Worm (Caenorhabditis elegans) whole organism, mixed stage, embryonic: ENCODE measurements around the gene C53A3.3.

ENCODE experiments used
- M03D4.4 ChIP-seq: sonication (generic microtip); optimal IDR thresholded peaks from 2 replicates; lab custom pipeline; 2017; ENCODE audit warnings: mild to moderate bottlenecking, missing genetic modification characterization, missing compliant biosample characterization
- bed-3 ChIP-seq: fragments of 200-800 bp; sonication (Bioruptor generic); optimal IDR thresholded peaks from 3 replicates; lab custom pipeline; 2018; ENCODE audit warnings: mild to moderate bottlenecking, missing genetic modification characterization, moderate library complexity, missing compliant biosample characterization
- ceh-43 ChIP-seq: fragments of 200-800 bp; sonication (Bioruptor generic); optimal IDR thresholded peaks from 2 replicates; lab custom pipeline; 2018; ENCODE audit warnings: mild to moderate bottlenecking, missing genetic modification characterization, moderate library complexity, missing compliant biosample characterization
- ceh-83 ChIP-seq: fragments of 200-800 bp; sonication (Bioruptor generic); optimal IDR thresholded peaks from 2 replicates; lab custom pipeline; 2018; ENCODE audit warnings: mild to moderate bottlenecking, missing genetic modification characterization, missing compliant biosample characterization
- ces-1 ChIP-seq: fragments of 150-350 bp; optimal IDR thresholded peaks from 2 replicates; lab custom pipeline; 2014; ENCODE audit warnings: missing biosample characterization, missing genetic modification reagents, missing genetic modification characterization
- cnd-1 ChIP-seq: fragments of 200-800 bp; sonication (Bioruptor generic); optimal IDR thresholded peaks from 2 replicates; lab custom pipeline; 2018; ENCODE audit warnings: mild to moderate bottlenecking, missing genetic modification characterization, missing compliant biosample characterization
- drap-1 ChIP-seq: fragments of 200-800 bp; sonication (Bioruptor generic); optimal IDR thresholded peaks from 3 replicates; lab custom pipeline; 2018; ENCODE audit warnings: mild to moderate bottlenecking, missing genetic modification characterization, missing compliant biosample characterization
- elt-1 ChIP-seq: sonication (generic microtip); optimal IDR thresholded peaks from 2 replicates; lab custom pipeline; 2017; ENCODE audit warnings: missing genetic modification characterization, mild to moderate bottlenecking, missing compliant biosample characterization, antibody characterized with exemption, moderate library complexity, borderline replicate concordance; ENCODE audit not compliant: insufficient read depth
- elt-3 ChIP-seq: fragments of 150-350 bp; optimal IDR thresholded peaks from 2 replicates; lab custom pipeline; 2014; ENCODE audit warnings: missing biosample characterization, missing genetic modification characterization
- flh-1 ChIP-seq: fragments of 200-800 bp; sonication (Bioruptor generic); optimal IDR thresholded peaks from 2 replicates; lab custom pipeline; 2018; ENCODE audit warnings: mild to moderate bottlenecking, missing genetic modification characterization, moderate library complexity, missing compliant biosample characterization
- hlh-1 ChIP-seq: fragments of 150-350 bp; optimal IDR thresholded peaks from 2 replicates; lab custom pipeline; 2014; ENCODE audit warnings: missing biosample characterization, missing genetic modification reagents, missing genetic modification characterization
- lin-13 ChIP-seq: fragments of 150-350 bp; optimal IDR thresholded peaks from 2 replicates; lab custom pipeline; 2014; ENCODE audit warnings: missing biosample characterization, missing genetic modification characterization
- lin-32 ChIP-seq: fragments of 200-800 bp; sonication (Bioruptor generic); optimal IDR thresholded peaks from 2 replicates; lab custom pipeline; 2018; ENCODE audit warnings: mild to moderate bottlenecking, missing genetic modification characterization, missing compliant biosample characterization
- lsy-2 ChIP-seq: fragments of 150-350 bp; optimal IDR thresholded peaks from 2 replicates; lab custom pipeline; 2014; ENCODE audit warnings: missing biosample characterization, missing genetic modification characterization
- mab-5 ChIP-seq: fragments of 150-350 bp; optimal IDR thresholded peaks from 2 replicates; lab custom pipeline; 2014; ENCODE audit warnings: missing biosample characterization, missing genetic modification characterization
- mls-2 ChIP-seq: sonication (generic microtip); optimal IDR thresholded peaks from 2 replicates; lab custom pipeline; 2016; ENCODE audit warnings: mild to moderate bottlenecking, missing genetic modification characterization, moderate library complexity, missing compliant biosample characterization
- nhr-12 ChIP-seq: fragments of 150-350 bp; optimal IDR thresholded peaks from 2 replicates; lab custom pipeline; 2014; ENCODE audit warnings: missing biosample characterization, missing genetic modification characterization
- nhr-2 ChIP-seq: fragments of 150-350 bp; optimal IDR thresholded peaks from 2 replicates; lab custom pipeline; 2014; ENCODE audit warnings: missing biosample characterization, missing genetic modification characterization
- nhr-28 ChIP-seq: fragments of 150-350 bp; optimal IDR thresholded peaks from 2 replicates; lab custom pipeline; 2014; ENCODE audit warnings: missing biosample characterization, missing genetic modification characterization
- nhr-76 ChIP-seq: sonication (generic microtip); optimal IDR thresholded peaks from 2 replicates; lab custom pipeline; 2017; ENCODE audit warnings: missing biosample characterization, missing genetic modification characterization
- pha-4 ChIP-seq: fragments of 150-350 bp; optimal IDR thresholded peaks from 2 replicates; lab custom pipeline; 2018; ENCODE audit warnings: missing biosample characterization, missing genetic modification reagents, missing genetic modification characterization
- sem-2 ChIP-seq: fragments of 200-800 bp; sonication (Bioruptor generic); optimal IDR thresholded peaks from 2 replicates; lab custom pipeline; 2018; ENCODE audit warnings: mild to moderate bottlenecking, missing genetic modification characterization, missing compliant biosample characterization
- snpc-4 ChIP-seq: fragments of 150-350 bp; optimal IDR thresholded peaks from 2 replicates; lab custom pipeline; 2014; ENCODE audit warnings: missing biosample characterization, missing genetic modification characterization
- sptf-1 ChIP-seq: sonication (generic microtip); optimal IDR thresholded peaks from 2 replicates; lab custom pipeline; 2017; ENCODE audit warnings: mild to moderate bottlenecking, missing genetic modification characterization, moderate library complexity, missing compliant biosample characterization
- tbx-8 ChIP-seq: fragments of 200-800 bp; sonication (Bioruptor generic); optimal IDR thresholded peaks from 2 replicates; lab custom pipeline; 2018; ENCODE audit warnings: mild to moderate bottlenecking, missing genetic modification characterization, moderate library complexity, missing compliant biosample characterization
- unc-120 ChIP-seq: sonication (generic microtip); optimal IDR thresholded peaks from 2 replicates; lab custom pipeline; 2017; ENCODE audit warnings: missing genetic modification characterization, missing compliant biosample characterization; ENCODE audit not compliant: poor library complexity, severe bottlenecking
- unc-62 ChIP-seq: fragments of 150-350 bp; optimal IDR thresholded peaks from 2 replicates; lab custom pipeline; 2014; ENCODE audit warnings: missing biosample characterization, missing genetic modification reagents, missing genetic modification characterization
- zip-8 ChIP-seq: fragments of 150-350 bp; optimal IDR thresholded peaks from 2 replicates; lab custom pipeline; 2014; ENCODE audit warnings: missing biosample characterization, missing genetic modification characterization
- ztf-11 ChIP-seq: fragments of 150-350 bp; optimal IDR thresholded peaks from 2 replicates; lab custom pipeline; 2014; ENCODE audit warnings: missing biosample characterization, missing genetic modification characterization

The C53A3.3 gene

DNA sequence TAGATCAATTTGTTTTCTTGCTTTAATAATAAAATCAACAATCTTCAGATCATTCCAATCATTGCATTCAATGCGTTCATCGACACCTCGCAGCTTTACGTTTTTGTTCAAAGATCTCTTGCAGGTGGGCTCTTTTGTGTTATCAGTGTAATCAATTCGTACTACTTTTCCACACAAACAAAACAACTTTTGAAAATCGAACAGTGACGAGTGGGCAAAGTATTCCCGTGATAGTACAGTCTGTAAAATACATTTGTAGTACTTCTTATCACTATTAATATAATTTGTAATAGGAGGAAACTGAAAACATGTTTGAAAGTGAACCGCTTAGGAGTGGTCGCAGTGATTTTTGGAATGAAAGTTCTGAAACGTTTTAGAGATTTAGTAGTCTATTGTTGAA, 8.8 kb downstream of the C53A3.3 start, which contains the start of gene pgph-2:
pgph-2 (plus strand) TSS at position 47 of the 400 bp plus-strand sequence.
- TF ChIP-seq lsy-2, result no peak
- no peak for TF ChIP-seq lin-13 (tag; lab: Kevin White, UChicago)
- TF ChIP-seq unc-62 (GFP tag; lab: Kevin White, UChicago), result no peak
- no peak for TF ChIP-seq nhr-2
- no peak for TF ChIP-seq hlh-1 (tag; lab: Kevin White, UChicago)

DNA sequence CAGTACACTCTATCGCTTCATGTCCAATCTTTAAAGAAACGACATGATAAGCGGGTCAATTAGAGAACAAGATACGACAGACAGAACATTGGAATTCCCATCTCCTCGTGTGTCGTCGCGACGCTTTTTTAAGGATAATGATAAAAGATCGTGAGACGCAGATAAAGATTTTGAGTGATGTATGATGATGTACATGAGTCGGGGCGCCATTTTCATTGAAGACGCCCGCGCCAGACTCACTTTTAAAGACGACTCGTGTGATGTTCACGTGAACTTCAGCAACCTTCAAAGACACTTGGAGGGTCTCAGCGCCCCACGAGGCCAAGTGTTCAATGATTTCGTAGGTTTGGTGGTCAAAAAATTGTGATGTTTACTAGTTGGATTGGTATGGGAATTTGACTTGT, 12.0 kb downstream of the C53A3.3 start:
- TF ChIP-seq nhr-2, result no peak
- TF ChIP-seq, all 35 proteins: peak for 0

DNA sequence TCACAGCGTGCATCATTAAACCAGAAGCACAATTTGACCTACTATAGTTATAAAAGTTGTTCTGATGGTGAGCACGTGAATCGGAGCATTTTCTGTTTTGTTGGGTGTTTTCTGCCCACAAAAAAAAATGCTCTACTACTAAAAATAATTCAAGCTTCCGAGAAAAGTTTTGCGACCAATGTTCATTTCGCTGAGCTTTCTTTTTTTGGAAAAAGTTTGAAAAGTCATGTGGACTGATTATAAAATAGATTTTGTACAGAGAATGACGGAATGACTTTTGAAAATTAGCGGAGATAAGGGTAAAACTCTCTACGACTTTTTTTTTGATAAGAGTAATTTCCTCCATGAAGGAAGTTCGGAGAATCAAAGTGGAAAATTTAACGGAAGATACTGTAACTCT, 13.2 kb downstream of the C53A3.3 start:
- TF ChIP-seq lsy-2 (no peak), ceh-83 (no peak), lin-32 (GFP tag; lab: Kevin White, UChicago) (no peak), ces-1 (GFP tag; lab: Kevin White, UChicago) (no peak), flh-1 (GFP tag; lab: Kevin White, UChicago) (no peak), unc-62 (GFP tag; lab: Kevin White, UChicago) (no peak), sem-2 (GFP tag; lab: Kevin White, UChicago) (no peak), mls-2 (tag; lab: Kevin White, UChicago) (no peak), bed-3 (GFP tag; lab: Kevin White, UChicago) (no peak), lin-13 (tag; lab: Kevin White, UChicago) (no peak), unc-120 (tag; lab: Kevin White, UChicago) (no peak), zip-8 (no peak), nhr-76 (tag; lab: Kevin White, UChicago) (no peak), elt-3 (tag; lab: Kevin White, UChicago) (no peak), nhr-2 (no peak), drap-1 (GFP tag; lab: Kevin White, UChicago) (no peak), mab-5 (no peak), ceh-43 (GFP tag; lab: Kevin White, UChicago) (no peak)

DNA sequence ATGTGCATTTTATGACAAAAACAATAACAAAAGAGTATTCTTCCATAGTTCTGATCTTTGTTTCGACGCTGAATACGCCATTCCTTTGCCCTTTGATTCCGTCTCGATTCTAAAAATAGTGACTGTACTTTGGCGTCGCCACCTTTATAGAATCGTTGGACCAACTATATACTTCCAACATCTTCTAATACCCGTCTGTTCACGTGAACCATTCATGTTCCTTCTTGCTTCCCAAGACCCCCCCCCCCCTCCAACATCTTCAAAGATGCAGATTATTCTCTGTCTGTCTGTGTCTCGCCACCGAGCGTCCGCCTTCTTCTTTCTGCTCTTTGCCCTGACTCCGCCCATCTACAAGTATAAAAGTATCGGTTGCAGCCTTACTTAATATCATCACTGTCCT, 13.7 kb downstream of the C53A3.3 start:
- TF ChIP-seq sptf-1 (tag; lab: Kevin White, UChicago) (no peak), M03D4.4 (no peak), elt-1 (tag; lab: Kevin White, UChicago) (no peak), zip-8 (no peak), lin-13 (tag; lab: Kevin White, UChicago) (no peak), mls-2 (tag; lab: Kevin White, UChicago) (no peak), bed-3 (GFP tag; lab: Kevin White, UChicago) (no peak), pha-4 (tag; lab: Kevin White, UChicago) (no peak), cnd-1 (tag; lab: Kevin White, UChicago) (no peak), tbx-8 (no peak), drap-1 (GFP tag; lab: Kevin White, UChicago) (no peak), nhr-76 (tag; lab: Kevin White, UChicago) (no peak), hlh-1 (tag; lab: Kevin White, UChicago) (no peak), ces-1 (GFP tag; lab: Kevin White, UChicago) (no peak), nhr-2 (no peak), unc-62 (GFP tag; lab: Kevin White, UChicago) (no peak), snpc-4 (tag; lab: Kevin White, UChicago) (no peak)

DNA sequence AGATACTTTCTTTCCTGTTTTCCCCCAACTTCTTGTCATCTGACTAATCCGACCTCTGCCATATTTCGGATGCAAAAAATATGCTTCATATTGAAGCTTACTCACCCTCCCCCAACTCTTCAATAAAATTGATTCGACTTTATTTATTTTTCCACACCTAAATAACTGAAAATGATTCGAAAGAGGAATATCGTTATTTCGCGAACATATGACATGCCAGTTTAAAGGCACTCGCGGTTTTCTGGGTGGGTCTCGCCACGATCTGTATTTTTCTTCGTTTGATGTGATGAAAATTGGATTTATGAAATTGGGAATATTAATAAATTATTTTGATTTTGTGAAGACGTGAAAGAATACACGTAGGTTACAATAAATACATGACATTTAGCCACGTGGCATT, 15.3 kb downstream of the C53A3.3 start, which contains the start of gene F44E7.3:
F44E7.3 (plus strand) TSS at position 319 of the 400 bp plus-strand sequence.
- TF ChIP-seq lin-32 (GFP tag; lab: Kevin White, UChicago) (no peak), nhr-28 (no peak), unc-62 (GFP tag; lab: Kevin White, UChicago) (no peak), mls-2 (tag; lab: Kevin White, UChicago) (no peak), nhr-2 (no peak)

DNA sequence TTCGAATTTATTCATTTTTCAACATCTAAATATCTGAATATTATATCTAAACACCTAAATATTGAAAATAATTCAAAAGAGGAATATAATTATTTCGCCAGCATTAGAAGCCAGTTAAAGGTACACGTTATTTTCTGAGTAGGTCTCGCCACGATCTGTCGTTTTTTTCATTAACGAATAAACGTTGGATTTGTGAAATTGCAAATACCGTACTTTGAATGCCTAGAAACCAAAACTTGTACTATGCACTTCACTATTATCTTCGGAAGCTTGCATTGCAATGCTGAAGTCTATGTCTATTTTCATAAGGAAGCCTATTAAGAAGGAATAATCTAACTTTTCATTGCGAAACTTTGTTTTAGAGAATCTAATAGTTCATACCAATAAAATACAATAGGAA, 16.2 kb downstream of the C53A3.3 start:
- TF ChIP-seq zip-8, result no peak
- no peak for TF ChIP-seq ceh-83
- TF ChIP-seq tbx-8, result no peak
- no peak for TF ChIP-seq unc-62 (GFP tag; lab: Kevin White, UChicago)
- TF ChIP-seq elt-1 (tag; lab: Kevin White, UChicago), result no peak
- no peak for TF ChIP-seq pha-4 (tag; lab: Kevin White, UChicago)
- TF ChIP-seq unc-120 (tag; lab: Kevin White, UChicago), result no peak
- TF ChIP-seq ceh-43 (GFP tag; lab: Kevin White, UChicago), result no peak
- no peak for TF ChIP-seq ztf-11 (tag; lab: Kevin White, UChicago)
- TF ChIP-seq flh-1 (GFP tag; lab: Kevin White, UChicago), result no peak
- no peak for TF ChIP-seq mls-2 (tag; lab: Kevin White, UChicago)
- no peak for TF ChIP-seq nhr-12
